Fruit fly (Drosophila melanogaster) whole organism, embryonic: ENCODE data around the gene CG13022.

Source experiments
- Bgb ChIP-seq: fragments of 200-800 bp; sonication (Bioruptor generic); IDR thresholded peaks from 2 replicates; pipeline ENCODE4 v1.3.6; 2022; ENCODE audit warnings: missing biosample characterization, missing genetic modification characterization; ENCODE audit not compliant: partially characterized antibody
- BtbVII ChIP-seq: fragments of 200-800 bp; sonication (Bioruptor generic); optimal IDR thresholded peaks from 3 replicates; lab custom pipeline; 2017; ENCODE audit warnings: missing biosample characterization, mild to moderate bottlenecking, missing genetic modification characterization
- CG10654 ChIP-seq: fragments of 200-800 bp; sonication (Bioruptor generic); optimal IDR thresholded peaks from 2 replicates; lab custom pipeline; 2016; ENCODE audit warnings: missing biosample characterization, missing genetic modification characterization
- CG11247 ChIP-seq: fragments of 200-800 bp; sonication (Bioruptor generic); IDR thresholded peaks from 2 replicates; pipeline ENCODE4 v1.3.6; 2022; ENCODE audit warnings: missing biosample characterization, missing genetic modification characterization
- CG12219 ChIP-seq: fragments of 200-800 bp; sonication (Bioruptor generic); optimal IDR thresholded peaks from 3 replicates; lab custom pipeline; 2018; ENCODE audit warnings: missing biosample characterization, mild to moderate bottlenecking, missing genetic modification characterization
- CG12391 ChIP-seq: fragments of 200-800 bp; sonication (Bioruptor generic); optimal IDR thresholded peaks from 3 replicates; lab custom pipeline; 2018; ENCODE audit warnings: missing biosample characterization, mild to moderate bottlenecking, missing genetic modification characterization, moderate library complexity
- CG12769 ChIP-seq: fragments of 200-800 bp; sonication (Bioruptor generic); optimal IDR thresholded peaks from 2 replicates; lab custom pipeline; 2019; ENCODE audit warnings: missing biosample characterization, mild to moderate bottlenecking, missing genetic modification characterization, moderate library complexity
- CG14050 ChIP-seq: fragments of 200-800 bp; sonication (Bioruptor generic); IDR thresholded peaks from 3 replicates; pipeline ENCODE4 v1.3.6; 2022; ENCODE audit warnings: missing biosample characterization, missing genetic modification characterization
- CG14710 ChIP-seq: fragments of 200-800 bp; sonication (Bioruptor generic); optimal IDR thresholded peaks from 3 replicates; lab custom pipeline; 2019; ENCODE audit warnings: missing biosample characterization, mild to moderate bottlenecking, missing genetic modification characterization, moderate library complexity
- CG15479 ChIP-seq: fragments of 200-800 bp; sonication (Bioruptor generic); optimal IDR thresholded peaks from 3 replicates; lab custom pipeline; 2019; ENCODE audit warnings: missing biosample characterization, mild to moderate bottlenecking, missing genetic modification characterization, moderate library complexity
- CG17186 ChIP-seq: fragments of 200-800 bp; sonication (Bioruptor generic); optimal IDR thresholded peaks from 3 replicates; lab custom pipeline; 2017; ENCODE audit warnings: missing biosample characterization, missing genetic modification reagents, missing genetic modification characterization
- CG2678 ChIP-seq: fragments of 200-800 bp; sonication (Bioruptor generic); optimal IDR thresholded peaks from 3 replicates; lab custom pipeline; 2019; ENCODE audit warnings: missing biosample characterization, mild to moderate bottlenecking, missing genetic modification characterization, moderate library complexity
- CG3163 ChIP-seq: fragments of 200-800 bp; sonication (Bioruptor generic); optimal IDR thresholded peaks from 3 replicates; lab custom pipeline; 2016; ENCODE audit warnings: missing biosample characterization, missing genetic modification characterization
- CG32772 ChIP-seq: fragments of 200-800 bp; sonication (Bioruptor generic); IDR thresholded peaks from 2 replicates; pipeline ENCODE4 v1.3.6; 2022; ENCODE audit warnings: missing biosample characterization, missing genetic modification characterization
- CG6765 ChIP-seq: fragments of 200-800 bp; sonication (Bioruptor generic); optimal IDR thresholded peaks from 3 replicates; lab custom pipeline; 2017; ENCODE audit warnings: missing biosample characterization, mild to moderate bottlenecking, missing genetic modification characterization
- D19B ChIP-seq: fragments of 200-800 bp; sonication (Bioruptor generic); optimal IDR thresholded peaks from 2 replicates; lab custom pipeline; 2017; ENCODE audit warnings: missing biosample characterization, mild to moderate bottlenecking, missing genetic modification characterization
- Dbx ChIP-seq: fragments of 200-800 bp; sonication (Bioruptor generic); IDR thresholded peaks from 3 replicates; pipeline ENCODE4 v1.3.6; 2022; ENCODE audit warnings: missing biosample characterization, missing genetic modification characterization
- GATAe ChIP-seq: fragments of 200-800 bp; sonication (Bioruptor generic); conservative IDR thresholded peaks from 2 replicates; pipeline ENCODE4 v1.3.6; 2022; ENCODE audit warnings: missing biosample characterization, missing genetic modification characterization
- Hey ChIP-seq: fragments of 200-800 bp; sonication (Bioruptor generic); optimal IDR thresholded peaks from 3 replicates; lab custom pipeline; 2018; ENCODE audit warnings: missing biosample characterization, mild to moderate bottlenecking, missing genetic modification characterization
- HmgZ ChIP-seq: fragments of 200-800 bp; sonication (Bioruptor generic); optimal IDR thresholded peaks from 2 replicates; lab custom pipeline; 2018; ENCODE audit warnings: missing biosample characterization, mild to moderate bottlenecking, missing genetic modification characterization
- Hmr ChIP-seq: fragments of 200-800 bp; sonication (Bioruptor generic); optimal IDR thresholded peaks from 3 replicates; lab custom pipeline; 2017; ENCODE audit warnings: mild to moderate bottlenecking, missing biosample characterization, missing genetic modification reagents, missing genetic modification characterization
- Lhr ChIP-seq: fragments of 200-800 bp; sonication (Bioruptor generic); optimal IDR thresholded peaks from 3 replicates; lab custom pipeline; 2017; ENCODE audit warnings: mild to moderate bottlenecking, missing biosample characterization, missing genetic modification reagents, missing genetic modification characterization
- Lpt ChIP-seq: fragments of >200 bp; optimal IDR thresholded peaks from 2 replicates; lab custom pipeline; 2018; ENCODE audit warnings: missing biosample characterization, missing genetic modification characterization
- Med ChIP-seq: fragments of 200-800 bp; sonication (Bioruptor generic); peaks from one replicate; lab custom pipeline; 2016; ENCODE audit warnings: missing biosample characterization, missing genetic modification characterization, mild to moderate bottlenecking, inconsistent platforms, moderate library complexity
- Neu2 ChIP-seq: fragments of 200-800 bp; sonication (Bioruptor generic); optimal IDR thresholded peaks from 3 replicates; lab custom pipeline; 2016; ENCODE audit warnings: missing biosample characterization, missing genetic modification characterization, borderline replicate concordance
- Pdp1 ChIP-seq, 2 experiments: fragments of 200-800 bp; sonication (Bioruptor generic); optimal IDR thresholded peaks; 3 replicates each; lab custom pipeline; 2016; ENCODE audit warnings: missing biosample characterization in 2 of 2, missing genetic modification characterization in 2 of 2, mild to moderate bottlenecking in 1 of 2, moderate library complexity in 1 of 2
- Sry-β ChIP-seq: fragments of 200-800 bp; sonication (Bioruptor generic); optimal IDR thresholded peaks from 2 replicates; lab custom pipeline; 2018; ENCODE audit warnings: missing biosample characterization, mild to moderate bottlenecking, missing genetic modification characterization, moderate library complexity
- TFAM ChIP-seq: fragments of 200-800 bp; sonication (Bioruptor generic); optimal IDR thresholded peaks from 2 replicates; lab custom pipeline; 2017; ENCODE audit warnings: missing biosample characterization, missing genetic modification characterization, inconsistent platforms
- ap ChIP-seq: fragments of 200-800 bp; sonication (Bioruptor generic); IDR thresholded peaks from 2 replicates; pipeline ENCODE4 v1.3.6; 2022; ENCODE audit warnings: missing biosample characterization, missing genetic modification characterization
- btn ChIP-seq: fragments of 200-800 bp; sonication (Bioruptor generic); optimal IDR thresholded peaks from 2 replicates; lab custom pipeline; 2016; ENCODE audit warnings: missing biosample characterization, missing genetic modification characterization
- caup ChIP-seq: fragments of 200-800 bp; sonication (Bioruptor generic); optimal IDR thresholded peaks from 3 replicates; lab custom pipeline; 2017; ENCODE audit warnings: missing biosample characterization, mild to moderate bottlenecking, missing genetic modification characterization, moderate library complexity; ENCODE audit not compliant: severe bottlenecking
- chinmo ChIP-seq: fragments of 200-800 bp; sonication (Bioruptor generic); IDR thresholded peaks from 4 replicates; pipeline ENCODE4 v1.3.6; 2022; ENCODE audit warnings: missing biosample characterization, missing genetic modification characterization; ENCODE audit not compliant: partially characterized antibody
- cwo ChIP-seq: fragments of 200-800 bp; sonication (Bioruptor generic); optimal IDR thresholded peaks from 3 replicates; lab custom pipeline; 2017; ENCODE audit warnings: missing biosample characterization, missing genetic modification characterization, mild to moderate bottlenecking, moderate library complexity, missing genetic modification reagents
- exex ChIP-seq: fragments of 200-800 bp; sonication (Bioruptor generic); optimal IDR thresholded peaks from 4 replicates; lab custom pipeline; 2018; ENCODE audit warnings: missing biosample characterization, mild to moderate bottlenecking, missing genetic modification characterization, moderate library complexity
- gt ChIP-seq: fragments of 200-800 bp; sonication (Bioruptor generic); IDR thresholded peaks from 2 replicates; pipeline ENCODE4 v1.3.6; 2022; ENCODE audit warnings: missing biosample characterization, missing genetic modification characterization
- her ChIP-seq: fragments of 200-800 bp; sonication (Bioruptor generic); optimal IDR thresholded peaks from 2 replicates; lab custom pipeline; 2016; ENCODE audit warnings: missing biosample characterization, missing genetic modification characterization
- jigr1 ChIP-seq: fragments of 200-800 bp; sonication (Bioruptor generic); IDR thresholded peaks from 3 replicates; pipeline ENCODE4 v1.3.6; 2022; ENCODE audit warnings: missing biosample characterization, missing genetic modification characterization
- lab ChIP-seq: fragments of 200-800 bp; sonication (Bioruptor generic); optimal IDR thresholded peaks from 3 replicates; lab custom pipeline; 2017; ENCODE audit warnings: missing biosample characterization, missing genetic modification characterization, mild to moderate bottlenecking, moderate library complexity, missing genetic modification reagents
- mirr ChIP-seq: fragments of 200-800 bp; sonication (Bioruptor generic); optimal IDR thresholded peaks from 3 replicates; lab custom pipeline; 2018; ENCODE audit warnings: missing biosample characterization, mild to moderate bottlenecking, missing genetic modification characterization
- nau ChIP-seq: fragments of 200-800 bp; sonication (Bioruptor generic); optimal IDR thresholded peaks from 3 replicates; lab custom pipeline; 2017; ENCODE audit warnings: missing biosample characterization, mild to moderate bottlenecking, missing genetic modification characterization, missing genetic modification reagents
- nom ChIP-seq: fragments of 200-800 bp; sonication (Bioruptor generic); optimal IDR thresholded peaks from 2 replicates; lab custom pipeline; 2017; ENCODE audit warnings: missing biosample characterization, missing genetic modification characterization, mild to moderate bottlenecking, moderate library complexity, missing genetic modification reagents
- pfk ChIP-seq: fragments of 200-800 bp; sonication (Bioruptor generic); optimal IDR thresholded peaks from 2 replicates; lab custom pipeline; 2018; ENCODE audit warnings: missing biosample characterization, mild to moderate bottlenecking, missing genetic modification characterization, moderate library complexity
- pnt ChIP-seq: fragments of 200-800 bp; sonication (Bioruptor generic); optimal IDR thresholded peaks from 3 replicates; lab custom pipeline; 2016; ENCODE audit warnings: missing biosample characterization, missing genetic modification characterization
- sd ChIP-seq: fragments of 200-800 bp; sonication (Bioruptor generic); optimal IDR thresholded peaks from 3 replicates; lab custom pipeline; 2018; ENCODE audit warnings: missing biosample characterization, mild to moderate bottlenecking, missing genetic modification characterization, moderate library complexity
- z ChIP-seq: fragments of 200-800 bp; sonication (Bioruptor generic); IDR thresholded peaks from 3 replicates; pipeline ENCODE4 v1.3.6; 2022; ENCODE audit warnings: missing biosample characterization, missing genetic modification characterization

Gene CG13022

dm6 chr3L:16984813-16985387 is 46.1 kb upstream of the CG13022 start (continued):
- TF ChIP-seq TFAM (GFP tag; lab: Kevin White, UChicago) = no peak
- TF ChIP-seq HmgZ (tag; lab: Kevin White, UChicago) = peak; percentile 19
- TF ChIP-seq CG12391 (tag; lab: Kevin White, UChicago) = no peak
- no peak for TF ChIP-seq her (GFP tag; lab: Kevin White, UChicago)
- no peak for TF ChIP-seq CG14710 (tag; lab: Kevin White, UChicago)
- TF ChIP-seq CG6765 = no peak
- no peak for TF ChIP-seq Neu2
- no peak for TF ChIP-seq Lhr (GFP tag; lab: Kevin White, UChicago)
- TF ChIP-seq Sry-β (GFP tag; lab: Kevin White, UChicago) = no peak
- TF ChIP-seq ap (GFP tag; lab: Robert Waterston, UW) = no peak
- no peak for TF ChIP-seq CG12219 (GFP tag; lab: Kevin White, UChicago)
- no peak for TF ChIP-seq CG14050 (GFP tag; lab: Robert Waterston, UW)
- TF ChIP-seq chinmo = peak; percentile 74; the same call in 1 of the 4 replicates
- TF ChIP-seq nau (GFP tag; lab: Kevin White, UChicago) = no peak
- peak; percentile 70; the same call in 1 of the 3 replicates for TF ChIP-seq z (GFP tag; lab: Robert Waterston, UW)
- no peak for TF ChIP-seq CG32772 (GFP tag; lab: Robert Waterston, UW)
- peak; percentile 16 for TF ChIP-seq D19B (GFP tag; lab: Kevin White, UChicago)
- TF ChIP-seq Hmr = no peak
- TF ChIP-seq pfk (GFP tag; lab: Kevin White, UChicago) = no peak

dm6 chr3L:16984042-16984441 is 45.3 kb upstream of the CG13022 start:
- TF ChIP-seq BtbVII (GFP tag; lab: Kevin White, UChicago) (no peak), Pdp1 (GFP tag; optimal IDR thresholded peaks at IDR 0.05; lab: Kevin White, UChicago) (peak in 1 of 2 experiments; percentile 72), exex (peak; percentile 19), CG14050 (GFP tag; lab: Robert Waterston, UW) (no peak), GATAe (GFP tag; lab: Robert Waterston, UW) (peak; percentile 44; the same call in 1 of the 2 replicates), nom (GFP tag; lab: Kevin White, UChicago) (peak; percentile 21), CG17186 (GFP tag; lab: Kevin White, UChicago) (no peak), CG15479 (GFP tag; lab: Kevin White, UChicago) (peak; percentile 57), sd (tag; lab: Kevin White, UChicago) (peak; percentile 55), Med (peak; percentile 28)

dm6 chr3L:16981114-16981648 is 42.4 kb upstream of the CG13022 start:
- TF ChIP-seq Dbx (GFP tag; lab: Robert Waterston, UW) = peak; percentile 18; the same call in 1 of the 3 replicates
- peak; percentile 16; the same call in 1 of the 2 replicates for TF ChIP-seq Bgb (GFP tag; lab: Robert Waterston, UW)
- TF ChIP-seq CG10654 (GFP tag; lab: Kevin White, UChicago) = no peak
- TF ChIP-seq btn (GFP tag; lab: Kevin White, UChicago) = no peak
- TF ChIP-seq cwo (GFP tag; lab: Kevin White, UChicago) = peak; percentile 38
- TF ChIP-seq lab (GFP tag; lab: Kevin White, UChicago) = peak; percentile 64
- TF ChIP-seq pnt (GFP tag; lab: Kevin White, UChicago) = no peak
- TF ChIP-seq CG3163 (GFP tag; lab: Kevin White, UChicago) = no peak
- peak; percentile 27 for TF ChIP-seq mirr (GFP tag; lab: Kevin White, UChicago)
- TF ChIP-seq CG2678 (tag; lab: Kevin White, UChicago) = peak; percentile 4
- peak; percentile 29 for TF ChIP-seq BtbVII (GFP tag; lab: Kevin White, UChicago)
- peak; percentile 28 for TF ChIP-seq caup (GFP tag; lab: Kevin White, UChicago)
- peak; percentile 39 for TF ChIP-seq Hey (tag; lab: Kevin White, UChicago)
- no peak for TF ChIP-seq CG11247 (GFP tag; lab: Robert Waterston, UW)
- TF ChIP-seq CG12769 (tag; lab: Kevin White, UChicago) = peak; percentile 53
- no peak for TF ChIP-seq jigr1
- no peak for TF ChIP-seq Lpt (GFP tag; lab: Kevin White, UChicago)
- TF ChIP-seq exex = peak; percentile 53
- no peak for TF ChIP-seq gt (GFP tag; lab: Robert Waterston, UW)
- TF ChIP-seq chinmo = 0 out of 4 replicates have a peak, but pooled peaks have one; percentile 39
